Fruit fly (Drosophila melanogaster): ENCODE measurements around the gene CG10864.

The CG10864 gene

dm6 chr3R:18360630-18361260 is 50.7 kb downstream of the CG10864 start, which contains the start of gene CG15803 (continued):
- TF ChIP-seq CG7786 (GFP tag; optimal IDR thresholded peaks at IDR 0.05) (no peak), grau (tag; optimal IDR thresholded peaks at IDR 0.05) (peak; percentile 8), chm (GFP tag; IDR thresholded peaks at IDR 0.05) (no peak), dmrt99B (tag; optimal IDR thresholded peaks at IDR 0.05) (peak; percentile 8), Opbp (GFP tag; IDR thresholded peaks at IDR 0.05; ENCODE audit: partially characterized antibody) (no peak), hbn (GFP tag; IDR thresholded peaks at IDR 0.05; ENCODE audit: partially characterized antibody) (no peak), pho (GFP tag; optimal IDR thresholded peaks at IDR 0.05) (no peak), Dll (GFP tag; IDR thresholded peaks at IDR 0.05; ENCODE audit: partially characterized antibody) (0 out of 4 replicates have a peak, but pooled peaks have one; percentile 17), CG1603 (tag; optimal IDR thresholded peaks at IDR 0.05) (no peak), ken (GFP tag; IDR thresholded peaks at IDR 0.05) (no peak), mam (GFP tag; optimal IDR thresholded peaks at IDR 0.05) (peak; percentile 18), CG3838 (GFP tag; optimal IDR thresholded peaks at IDR 0.05) (no peak), CG13123 (GFP tag; optimal IDR thresholded peaks at IDR 0.05) (no peak), CG10321 (GFP tag; IDR thresholded peaks at IDR 0.05) (no peak), Doc3 (GFP tag; IDR thresholded peaks at IDR 0.05; ENCODE audit: partially characterized antibody) (no peak), pnt (GFP tag; optimal IDR thresholded peaks at IDR 0.05) (no peak), CG14965 (GFP tag; optimal IDR thresholded peaks at IDR 0.05; ENCODE audit: borderline replicate concordance) (no peak), crp (GFP tag; optimal IDR thresholded peaks at IDR 0.05) (no peak), CG9932 (GFP tag; IDR thresholded peaks at IDR 0.05) (peak; percentile 37; the same call in 1 of the 2 replicates), chinmo (GFP tag; IDR thresholded peaks at IDR 0.05; ENCODE audit: partially characterized antibody) (peak; percentile 51; the same call in 1 of the 4 replicates), Asciz (GFP tag; optimal IDR thresholded peaks at IDR 0.05) (no peak), CG17328 (GFP tag; IDR thresholded peaks at IDR 0.05) (no peak), CG12942 (GFP tag; optimal IDR thresholded peaks at IDR 0.05) (no peak), B-H1 (GFP tag; IDR thresholded peaks at IDR 0.05) (no peak), row (GFP tag; IDR thresholded peaks at IDR 0.05) (peak; percentile 55; the same call in 2 of the 3 replicates), luna (GFP tag; optimal IDR thresholded peaks at IDR 0.05) (no peak), CG18599 (GFP tag; optimal IDR thresholded peaks at IDR 0.05) (peak; percentile 55), lilli (GFP tag; optimal IDR thresholded peaks at IDR 0.05) (peak; percentile 24), CG2678 (tag; optimal IDR thresholded peaks at IDR 0.05) (no peak), CG8089 (GFP tag; optimal IDR thresholded peaks at IDR 0.05) (no peak), CG2120 (GFP tag; optimal IDR thresholded peaks at IDR 0.05) (peak; percentile 48), CG12219 (GFP tag; optimal IDR thresholded peaks at IDR 0.05) (no peak), CG12155 (GFP tag; optimal IDR thresholded peaks at IDR 0.05) (no peak), CG15601 (tag; optimal IDR thresholded peaks at IDR 0.05) (no peak), Bgb (GFP tag; IDR thresholded peaks at IDR 0.05; ENCODE audit: partially characterized antibody) (0 out of 2 replicates have a peak, but pooled peaks have one; percentile 19), Ravus (GFP tag; IDR thresholded peaks at IDR 0.05) (no peak), CG8388 (GFP tag; optimal IDR thresholded peaks at IDR 0.05) (no peak), HLH54F (GFP tag; optimal IDR thresholded peaks at IDR 0.05) (no peak), crol (GFP tag; IDR thresholded peaks at IDR 0.05) (peak; percentile 68), Lpt (GFP tag; optimal IDR thresholded peaks at IDR 0.05) (no peak), lab (GFP tag; optimal IDR thresholded peaks at IDR 0.05) (peak; percentile 5), slp2 (GFP tag; optimal IDR thresholded peaks at IDR 0.05) (no peak), CG7839 (tag; optimal IDR thresholded peaks at IDR 0.05) (no peak), CG6854 (GFP tag; optimal IDR thresholded peaks at IDR 0.05) (no peak), en (GFP tag; optimal IDR thresholded peaks at IDR 0.05) (no peak), ewg (GFP tag; optimal IDR thresholded peaks at IDR 0.05) (peak; percentile 89), repo (GFP tag; optimal IDR thresholded peaks at IDR 0.05) (no peak), dati (GFP tag; IDR thresholded peaks at IDR 0.05) (no peak), CG11093 (GFP tag; IDR thresholded peaks at IDR 0.05) (no peak), toy (GFP tag; IDR thresholded peaks at IDR 0.05) (0 out of 2 replicates have a peak, but pooled peaks have one; percentile 8)

Measured in whole organism, embryonic.